Worm (Caenorhabditis elegans) whole organism, mixed stage, embryonic: ENCODE measurements around the gene cyp-35D1.

ENCODE experiments used
- elt-1 ChIP-seq: sonication (generic microtip); optimal IDR thresholded peaks from 2 replicates; lab custom pipeline; 2017; ENCODE audit warnings: missing genetic modification characterization, mild to moderate bottlenecking, missing compliant biosample characterization, antibody characterized with exemption, moderate library complexity, borderline replicate concordance; ENCODE audit not compliant: insufficient read depth
- elt-3 ChIP-seq: fragments of 150-350 bp; optimal IDR thresholded peaks from 2 replicates; lab custom pipeline; 2014; ENCODE audit warnings: missing biosample characterization, missing genetic modification characterization
- lin-13 ChIP-seq: fragments of 150-350 bp; optimal IDR thresholded peaks from 2 replicates; lab custom pipeline; 2014; ENCODE audit warnings: missing biosample characterization, missing genetic modification characterization
- mep-1 ChIP-seq: fragments of 150-350 bp; optimal IDR thresholded peaks from 2 replicates; lab custom pipeline; 2017; ENCODE audit warnings: missing biosample characterization, missing genetic modification reagents, missing genetic modification characterization, inconsistent platforms
- nhr-237 ChIP-seq: fragments of 150-350 bp; optimal IDR thresholded peaks from 2 replicates; lab custom pipeline; 2014; ENCODE audit warnings: missing biosample characterization, missing genetic modification characterization
- nhr-28 ChIP-seq: fragments of 150-350 bp; optimal IDR thresholded peaks from 2 replicates; lab custom pipeline; 2014; ENCODE audit warnings: missing biosample characterization, missing genetic modification characterization
- nhr-76 ChIP-seq: sonication (generic microtip); optimal IDR thresholded peaks from 2 replicates; lab custom pipeline; 2017; ENCODE audit warnings: missing biosample characterization, missing genetic modification characterization
- pha-4 ChIP-seq: fragments of 150-350 bp; optimal IDR thresholded peaks from 2 replicates; lab custom pipeline; 2018; ENCODE audit warnings: missing biosample characterization, missing genetic modification reagents, missing genetic modification characterization
- snpc-4 ChIP-seq: fragments of 150-350 bp; optimal IDR thresholded peaks from 2 replicates; lab custom pipeline; 2014; ENCODE audit warnings: missing biosample characterization, missing genetic modification characterization
- unc-39 ChIP-seq: fragments of 150-350 bp; optimal IDR thresholded peaks from 2 replicates; lab custom pipeline; 2014; ENCODE audit warnings: missing biosample characterization, missing genetic modification characterization
- unc-62 ChIP-seq: fragments of 150-350 bp; optimal IDR thresholded peaks from 2 replicates; lab custom pipeline; 2014; ENCODE audit warnings: missing biosample characterization, missing genetic modification reagents, missing genetic modification characterization
- ztf-11 ChIP-seq: fragments of 150-350 bp; optimal IDR thresholded peaks from 2 replicates; lab custom pipeline; 2014; ENCODE audit warnings: missing biosample characterization, missing genetic modification characterization

ce11 chrV:16047052-16047451 lies 22.0 kb upstream of the cyp-35D1 start:
- TF ChIP-seq snpc-4 (tag; lab: Kevin White, UChicago) (no peak), nhr-237 (tag; lab: Kevin White, UChicago) (no peak), nhr-76 (tag; lab: Kevin White, UChicago) (no peak), unc-39 (no peak), pha-4 (tag; lab: Kevin White, UChicago) (no peak), lin-13 (tag; lab: Kevin White, UChicago) (no peak), nhr-28 (tag; lab: Kevin White, UChicago) (no peak), ztf-11 (tag; lab: Kevin White, UChicago) (no peak), elt-3 (no peak), elt-1 (tag; lab: Kevin White, UChicago) (no peak), mep-1 (no peak), unc-62 (GFP tag; lab: Kevin White, UChicago) (no peak)
